In the genomic region with DNA sequence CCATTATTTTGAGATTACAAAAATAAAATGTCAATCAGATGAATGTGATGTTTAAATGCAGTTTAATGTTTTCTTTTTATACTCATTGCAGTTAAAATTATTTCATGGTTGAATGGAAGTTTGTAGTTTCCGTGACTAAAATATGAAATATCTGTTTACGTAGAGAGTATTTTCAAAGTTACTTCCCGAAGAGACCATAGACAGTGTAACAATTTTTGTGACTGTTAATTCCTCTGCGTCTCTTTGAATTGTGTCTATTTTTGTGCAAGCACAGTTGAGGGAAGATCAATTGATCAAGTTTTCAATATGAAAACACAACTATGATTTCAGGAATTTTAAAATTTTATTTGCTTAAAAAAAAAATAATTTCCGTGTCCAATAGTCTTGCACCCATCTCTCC, we compare ENCODE assay signal across 4 worm cellular contexts.
TF ChIP-seq lines count a peak whose summit lies in the region.

TSS of gene F25D1.5 (minus strand) at position 35 of the 400 bp plus-strand sequence.

TF ChIP-seq in whole organism, L1 larva, 84 proteins besides CTCF, POLR2A, EP300 and RAD21 (continues in another document):
- TF ChIP-seq fkh-4 (tag; optimal IDR thresholded peaks at IDR 0.05; lab: Kevin White, UChicago; ENCODE audit: borderline replicate concordance) (no peak), efl-1 (optimal IDR thresholded peaks at IDR 0.05; lab: Kevin White, UChicago) (peak in 1 of 2 experiments; percentile 6), efl-1 (GFP tag; optimal IDR thresholded peaks at IDR 0.05 in 1 of 2; lab: Kevin White, UChicago) (no peak), jun-1 (tag; optimal IDR thresholded peaks at IDR 0.05; lab: Kevin White, UChicago) (no peak), nhr-76 (tag; optimal IDR thresholded peaks at IDR 0.05; lab: Kevin White, UChicago) (no peak), nhr-20 (tag; optimal IDR thresholded peaks at IDR 0.05; lab: Kevin White, UChicago) (peak; percentile 36), ztf-4 (tag; optimal IDR thresholded peaks at IDR 0.05; lab: Kevin White, UChicago) (no peak), irx-1 (tag; optimal IDR thresholded peaks at IDR 0.05; lab: Kevin White, UChicago) (no peak), nhr-77 (tag; optimal IDR thresholded peaks at IDR 0.05; lab: Kevin White, UChicago) (peak; percentile 80), dpl-1 (GFP tag; optimal IDR thresholded peaks at IDR 0.05; lab: Kevin White, UChicago) (no peak), ceh-8 (GFP tag; optimal IDR thresholded peaks at IDR 0.05; lab: Kevin White, UChicago) (no peak), xbp-1 (tag; optimal IDR thresholded peaks at IDR 0.05; lab: Kevin White, UChicago) (no peak), ets-5 (GFP tag; IDR thresholded peaks at IDR 0.05; lab: Robert Waterston, UW) (no peak), nhr-90 (tag; optimal IDR thresholded peaks at IDR 0.05; lab: Kevin White, UChicago; ENCODE audit: poor library complexity) (peak; percentile 6), unc-62 (GFP tag; optimal IDR thresholded peaks at IDR 0.05; lab: Kevin White, UChicago) (no peak), mef-2 (tag; optimal IDR thresholded peaks at IDR 0.05; lab: Kevin White, UChicago) (no peak), elt-2 (tag; optimal IDR thresholded peaks at IDR 0.05; lab: Kevin White, UChicago) (peak; percentile 1), vab-15 (tag; optimal IDR thresholded peaks at IDR 0.05; lab: Kevin White, UChicago) (no peak), nhr-85 (tag; lab: Kevin White, UChicago) (peak; percentile 79), fkh-8 (tag; optimal IDR thresholded peaks at IDR 0.05; lab: Kevin White, UChicago) (no peak), sup-37 (GFP tag; optimal IDR thresholded peaks at IDR 0.05; lab: Kevin White, UChicago) (no peak), nhr-84 (tag; optimal IDR thresholded peaks at IDR 0.05; lab: Kevin White, UChicago) (no peak)

TF ChIP-seq in whole organism, L2 larva, 48 proteins besides CTCF, POLR2A, EP300 and RAD21:
- TF ChIP-seq sma-9 (GFP tag; optimal IDR thresholded peaks at IDR 0.05; lab: Kevin White, UChicago): peak; percentile 59
- no peak for TF ChIP-seq sma-9 (tag; optimal IDR thresholded peaks at IDR 0.05; lab: Kevin White, UChicago)
- peak; percentile 24 for TF ChIP-seq crh-2 (tag; optimal IDR thresholded peaks at IDR 0.05; lab: Kevin White, UChicago)
- no peak for TF ChIP-seq ceh-16 (tag; optimal IDR thresholded peaks at IDR 0.05; lab: Kevin White, UChicago)
- peak; percentile 41 for TF ChIP-seq fos-1 (tag; optimal IDR thresholded peaks at IDR 0.05; lab: Kevin White, UChicago)
- TF ChIP-seq nhr-77 (tag; optimal IDR thresholded peaks at IDR 0.05; lab: Kevin White, UChicago): peak; percentile 27

TF ChIP-seq in whole organism, L3 larva, 47 proteins besides CTCF, POLR2A, EP300 and RAD21:
- TF ChIP-seq lsy-12 (tag; optimal IDR thresholded peaks at IDR 0.05; lab: Kevin White, UChicago): no peak
- no peak for TF ChIP-seq unc-62 (GFP tag; optimal IDR thresholded peaks at IDR 0.05; lab: Kevin White, UChicago)
- TF ChIP-seq nhr-28 (tag; optimal IDR thresholded peaks at IDR 0.05; lab: Kevin White, UChicago): peak; percentile 47
- peak; percentile 17 for TF ChIP-seq pqm-1 (tag; optimal IDR thresholded peaks at IDR 0.05; lab: Kevin White, UChicago)
- TF ChIP-seq ceh-82 (tag; optimal IDR thresholded peaks at IDR 0.05; lab: Kevin White, UChicago): no peak
- peak; percentile 68 for TF ChIP-seq nhr-77 (tag; optimal IDR thresholded peaks at IDR 0.05; lab: Kevin White, UChicago)
- TF ChIP-seq elt-2 (tag; optimal IDR thresholded peaks at IDR 0.05; lab: Kevin White, UChicago): peak; percentile 37

TF ChIP-seq in whole organism, L4 larva, 104 proteins besides CTCF, POLR2A, EP300 and RAD21:
- no peak for TF ChIP-seq egl-43 (GFP tag; IDR thresholded peaks at IDR 0.05; lab: Robert Waterston, UW)
- TF ChIP-seq lir-3 (tag; optimal IDR thresholded peaks at IDR 0.05; lab: Kevin White, UChicago): no peak
- TF ChIP-seq nhr-42 (GFP tag; IDR thresholded peaks at IDR 0.05; lab: Robert Waterston, UW): no peak
- no peak for TF ChIP-seq ceh-32 (tag; optimal IDR thresholded peaks at IDR 0.05; lab: Kevin White, UChicago; ENCODE audit: poor library complexity)
- no peak for TF ChIP-seq T20F7.1 (GFP tag; optimal IDR thresholded peaks at IDR 0.05; lab: Kevin White, UChicago)
- no peak for TF ChIP-seq ZK337.2 (GFP tag; IDR thresholded peaks at IDR 0.05; lab: Robert Waterston, UW)
- peak; percentile 98 for TF ChIP-seq nhr-28 (tag; optimal IDR thresholded peaks at IDR 0.05; lab: Kevin White, UChicago)
- no peak for TF ChIP-seq mep-1 (tag; optimal IDR thresholded peaks at IDR 0.05; lab: Kevin White, UChicago)
- TF ChIP-seq lin-15B (tag; optimal IDR thresholded peaks at IDR 0.05; lab: Kevin White, UChicago): no peak
- TF ChIP-seq zag-1 (tag; optimal IDR thresholded peaks at IDR 0.05; lab: Kevin White, UChicago): no peak
- TF ChIP-seq hlh-30 (tag; optimal IDR thresholded peaks at IDR 0.05; lab: Kevin White, UChicago; ENCODE audit: insufficient read depth): no peak
- TF ChIP-seq ces-1 (GFP tag; optimal IDR thresholded peaks at IDR 0.05; lab: Kevin White, UChicago): no peak
- TF ChIP-seq daf-16 (GFP tag; optimal IDR thresholded peaks at IDR 0.05; lab: Kevin White, UChicago): no peak
- TF ChIP-seq daf-16 (tag; optimal IDR thresholded peaks at IDR 0.05; lab: Kevin White, UChicago): peak; percentile 90
- TF ChIP-seq nhr-77 (tag; optimal IDR thresholded peaks at IDR 0.05; lab: Kevin White, UChicago): peak; percentile 98
TF ChIP-seq in whole organism, L4 larva: peak in this region for 3.

Comparison
In these comparisons a context has a peak if more than half of its experiments do, and no peak if none do; other contexts are left out.
1. Of the 29 proteins assayed by ChIP-seq in both whole organism, L4 larva and whole organism, L1 larva: peak only in whole organism, L4 larva: nhr-28; only in whole organism, L1 larva: none; in both: nhr-77; in neither: 27.